Worm (Caenorhabditis elegans): ENCODE results near the gene emb-4.

ce11 chrV:18846480-18846879 lies 48.3 kb downstream of the emb-4 start, which contains the start of gene nhr-230:
- TF ChIP-seq unc-42 (tag; optimal IDR thresholded peaks at IDR 0.05) (no peak), hlh-8 (tag; optimal IDR thresholded peaks at IDR 0.05) (no peak), dmd-4 (tag; optimal IDR thresholded peaks at IDR 0.05; ENCODE audit: borderline replicate concordance) (no peak), nfya-1 (tag; optimal IDR thresholded peaks at IDR 0.05) (no peak), ama-1 (optimal IDR thresholded peaks at IDR 0.05) (no peak)

Data from whole organism, late embryonic.